Worm (Caenorhabditis elegans): ENCODE results near the gene F48G7.13.

- TF ChIP-seq nhr-237 (tag; optimal IDR thresholded peaks at IDR 0.05): no peak
- no peak for TF ChIP-seq daf-8 (GFP tag; IDR thresholded peaks at IDR 0.05)
- no peak for TF ChIP-seq nhr-77 (tag; optimal IDR thresholded peaks at IDR 0.05)
Observed at ce11 chrV:624922-625321, 9.5 kb downstream of the F48G7.13 start, which contains the start of gene srt-17.

Data from whole organism, L4 larva.